Worm (Caenorhabditis elegans): ENCODE measurements around the gene Y43F8C.13.
A peak's percentile ranks its signal among the peaks of the same experiment; 100 is the strongest.

Gene Y43F8C.13

ce11 chrV:19691271-19691886 lies 5.8 kb downstream of the Y43F8C.13 start:
- peak; percentile 95 for TF ChIP-seq ceh-28 (tag; optimal IDR thresholded peaks at IDR 0.05)
- no peak for TF ChIP-seq eor-1 (tag; optimal IDR thresholded peaks at IDR 0.05)

ce11 chrV:19674543-19674942 lies 22.7 kb downstream of the Y43F8C.13 start, which contains the start of gene mrp-7:
TSS of gene mrp-7 (plus strand) at chrV:19674843.
- TF ChIP-seq skn-1 (tag; optimal IDR thresholded peaks at IDR 0.05) (no peak), ceh-9 (tag; optimal IDR thresholded peaks at IDR 0.05) (no peak), elt-2 (tag; optimal IDR thresholded peaks at IDR 0.05) (no peak), mml-1 (tag; optimal IDR thresholded peaks at IDR 0.05) (no peak), nhr-77 (tag; optimal IDR thresholded peaks at IDR 0.05) (no peak), sea-2 (GFP tag; optimal IDR thresholded peaks at IDR 0.05) (no peak), fkh-2 (tag; optimal IDR thresholded peaks at IDR 0.05) (no peak), unc-39 (tag; optimal IDR thresholded peaks at IDR 0.05) (no peak), lin-39 (tag; optimal IDR thresholded peaks at IDR 0.05) (no peak), lsy-12 (tag; optimal IDR thresholded peaks at IDR 0.05) (no peak), zag-1 (tag; optimal IDR thresholded peaks at IDR 0.05) (no peak), tbx-2 (tag; optimal IDR thresholded peaks at IDR 0.05) (no peak), egl-5 (tag; optimal IDR thresholded peaks at IDR 0.05) (no peak), nhr-76 (tag; optimal IDR thresholded peaks at IDR 0.05) (no peak), elt-3 (tag; optimal IDR thresholded peaks at IDR 0.05) (no peak), ceh-28 (tag; optimal IDR thresholded peaks at IDR 0.05) (no peak), ZK546.5 (tag; optimal IDR thresholded peaks at IDR 0.05) (no peak)

- TF ChIP-seq elt-2 (tag; optimal IDR thresholded peaks at IDR 0.05) (peak; percentile 63), nhr-237 (tag; optimal IDR thresholded peaks at IDR 0.05) (no peak), ceh-82 (tag; optimal IDR thresholded peaks at IDR 0.05) (no peak)
These were observed 23.8 kb downstream of the Y43F8C.13 start for ce11 chrV:19673298-19673903.

- TF ChIP-seq pqm-1 (tag; optimal IDR thresholded peaks at IDR 0.05) (peak; percentile 55), ztf-4 (tag; optimal IDR thresholded peaks at IDR 0.05) (no peak), elt-2 (tag; optimal IDR thresholded peaks at IDR 0.05) (peak; percentile 95), skn-1 (tag; optimal IDR thresholded peaks at IDR 0.05) (peak; percentile 95)
These were observed 24.8 kb downstream of the Y43F8C.13 start for ce11 chrV:19672357-19672756.

- TF ChIP-seq ceh-28 (tag; optimal IDR thresholded peaks at IDR 0.05) = no peak
- no peak for TF ChIP-seq ceh-9 (tag; optimal IDR thresholded peaks at IDR 0.05)
- no peak for TF ChIP-seq nhr-237 (tag; optimal IDR thresholded peaks at IDR 0.05)
- TF ChIP-seq mdl-1 (tag; optimal IDR thresholded peaks at IDR 0.05) = no peak
- TF ChIP-seq elt-1 (tag; optimal IDR thresholded peaks at IDR 0.05) = no peak
- no peak for TF ChIP-seq lsy-12 (tag; optimal IDR thresholded peaks at IDR 0.05)
- no peak for TF ChIP-seq ceh-82 (tag; optimal IDR thresholded peaks at IDR 0.05)
- no peak for TF ChIP-seq nhr-28 (tag; optimal IDR thresholded peaks at IDR 0.05)
- no peak for TF ChIP-seq lin-15B (tag; optimal IDR thresholded peaks at IDR 0.05)
- TF ChIP-seq skn-1 (tag; optimal IDR thresholded peaks at IDR 0.05) = no peak
- no peak for TF ChIP-seq nhr-25 (tag; optimal IDR thresholded peaks at IDR 0.05)
- TF ChIP-seq lin-39 (tag; optimal IDR thresholded peaks at IDR 0.05) = no peak
- TF ChIP-seq nhr-11 (tag; optimal IDR thresholded peaks at IDR 0.05) = no peak
- no peak for TF ChIP-seq mml-1 (tag; optimal IDR thresholded peaks at IDR 0.05)
- TF ChIP-seq nhr-67 (tag; optimal IDR thresholded peaks at IDR 0.05) = no peak
- no peak for TF ChIP-seq daf-12 (tag; optimal IDR thresholded peaks at IDR 0.05)
- no peak for TF ChIP-seq nhr-12 (tag; optimal IDR thresholded peaks at IDR 0.05)
- TF ChIP-seq unc-39 (tag; optimal IDR thresholded peaks at IDR 0.05) = no peak
These were observed 25.4 kb downstream of the Y43F8C.13 start for ce11 chrV:19671816-19672215.

- TF ChIP-seq aly-2 (tag; optimal IDR thresholded peaks at IDR 0.05) = no peak
These were observed 26.3 kb downstream of the Y43F8C.13 start for ce11 chrV:19670866-19671265.

All from whole organism, L3 larva.